Worm (Caenorhabditis elegans) whole organism, L4 larva: ENCODE results near the gene zfp-3.
A peak's percentile ranks its signal among the peaks of the same experiment; 100 is the strongest.

Source experiments
- ceh-20 ChIP-seq: fragments of 200-800 bp; sonication (Bioruptor generic); IDR thresholded peaks from 2 replicates; pipeline ENCODE4 v1.3.6; 2022; ENCODE audit warnings: missing genetic modification reagents, missing genetic modification characterization, missing compliant biosample characterization
- mep-1 ChIP-seq: fragments of 150-350 bp; sonication (generic microtip); optimal IDR thresholded peaks from 3 replicates; lab custom pipeline; 2014; ENCODE audit warnings: missing biosample characterization, missing genetic modification characterization
- nhr-11 ChIP-seq: fragments of 150-350 bp; optimal IDR thresholded peaks from 2 replicates; lab custom pipeline; 2014; ENCODE audit warnings: missing biosample characterization, missing genetic modification characterization
- nhr-111 ChIP-seq: fragments of 200-800 bp; sonication (Bioruptor generic); optimal IDR thresholded peaks from 2 replicates; lab custom pipeline; 2018; ENCODE audit warnings: mild to moderate bottlenecking, missing genetic modification characterization, missing compliant biosample characterization
- nhr-237 ChIP-seq: sonication (generic microtip); optimal IDR thresholded peaks from 2 replicates; lab custom pipeline; 2017; ENCODE audit warnings: missing biosample characterization, missing genetic modification characterization
- pqm-1 ChIP-seq: sonication (generic microtip); optimal IDR thresholded peaks from 2 replicates; lab custom pipeline; 2017; ENCODE audit warnings: missing biosample characterization, missing genetic modification characterization

- TF ChIP-seq ceh-20 (GFP tag; lab: Robert Waterston, UW): peak; percentile 36; the same call in 1 of the 2 replicates
- TF ChIP-seq nhr-11 (tag; lab: Kevin White, UChicago): no peak
- TF ChIP-seq nhr-111: no peak
- TF ChIP-seq mep-1 (tag; lab: Kevin White, UChicago): peak; percentile 33
- peak; percentile 91 for TF ChIP-seq pqm-1 (tag; lab: Kevin White, UChicago)
- TF ChIP-seq nhr-237 (tag; lab: Kevin White, UChicago): no peak
Observed at ce11 chrX:1477932-1478331, 31.5 kb upstream of the zfp-3 start.
